Worm (Caenorhabditis elegans) whole organism, L4 larva: ENCODE results near the gene dct-8.

Experiments used
- D1046.2 ChIP-seq: fragments of 200-800 bp; sonication (Bioruptor generic); IDR thresholded peaks from 2 replicates; pipeline ENCODE4 v1.3.6; 2022; ENCODE audit warnings: missing genetic modification characterization, missing compliant biosample characterization
- F26F4.8 ChIP-seq: fragments of 200-800 bp; sonication (Bioruptor generic); conservative IDR thresholded peaks from 2 replicates; pipeline ENCODE4 v1.3.6; 2022; ENCODE audit warnings: missing genetic modification characterization, missing compliant biosample characterization
- Y5F2A.4 ChIP-seq: fragments of 200-800 bp; sonication (Bioruptor generic); optimal IDR thresholded peaks from 2 replicates; lab custom pipeline; 2018; ENCODE audit warnings: mild to moderate bottlenecking, missing genetic modification characterization, missing compliant biosample characterization
- Y75B8A.6 ChIP-seq: fragments of 200-800 bp; sonication (Bioruptor generic); IDR thresholded peaks from 2 replicates; pipeline ENCODE4 v1.3.6; 2022; ENCODE audit warnings: missing genetic modification reagents, missing genetic modification characterization, missing compliant biosample characterization
- ZK546.5 ChIP-seq, 2 experiments: sonication (generic microtip); optimal IDR thresholded peaks; 2 replicates each; lab custom pipeline; 2017; ENCODE audit warnings: missing biosample characterization in 2 of 2, missing genetic modification characterization in 2 of 2
- aha-1 ChIP-seq: fragments of 150-350 bp; peaks from one replicate; lab custom pipeline; 2014; ENCODE audit warnings: missing biosample characterization, missing genetic modification characterization
- arid-1 ChIP-seq: fragments of 200-800 bp; sonication (Bioruptor generic); conservative IDR thresholded peaks from 2 replicates; pipeline ENCODE4 v1.3.6; 2022; ENCODE audit warnings: missing genetic modification reagents, missing genetic modification characterization, missing compliant biosample characterization
- attf-4 ChIP-seq: sonication (generic microtip); optimal IDR thresholded peaks from 3 replicates; lab custom pipeline; 2017; ENCODE audit warnings: missing biosample characterization, missing genetic modification characterization
- ceh-20 ChIP-seq: fragments of 200-800 bp; sonication (Bioruptor generic); IDR thresholded peaks from 2 replicates; pipeline ENCODE4 v1.3.6; 2022; ENCODE audit warnings: missing genetic modification reagents, missing genetic modification characterization, missing compliant biosample characterization
- ceh-28 ChIP-seq: fragments of 150-350 bp; optimal IDR thresholded peaks from 2 replicates; lab custom pipeline; 2014; ENCODE audit warnings: missing biosample characterization, missing genetic modification reagents, missing genetic modification characterization
- ceh-44 ChIP-seq: fragments of 200-800 bp; sonication (Bioruptor generic); IDR thresholded peaks from 2 replicates; pipeline ENCODE4 v1.3.6; 2022; ENCODE audit warnings: missing genetic modification reagents, missing genetic modification characterization, missing compliant biosample characterization
- ceh-62 ChIP-seq: sonication (generic microtip); optimal IDR thresholded peaks from 2 replicates; lab custom pipeline; 2017; ENCODE audit warnings: missing biosample characterization, missing genetic modification characterization
- ceh-82 ChIP-seq: sonication (generic microtip); optimal IDR thresholded peaks from 2 replicates; lab custom pipeline; 2017; ENCODE audit warnings: missing biosample characterization, missing genetic modification characterization
- daf-12 ChIP-seq: fragments of 150-350 bp; optimal IDR thresholded peaks from 2 replicates; lab custom pipeline; 2014; ENCODE audit warnings: missing biosample characterization, missing genetic modification reagents, missing genetic modification characterization
- daf-16 ChIP-seq, 3 experiments: sonication (generic microtip); optimal IDR thresholded peaks; 2 replicates each; lab custom pipeline; 2016 to 2017; ENCODE audit warnings: missing genetic modification characterization in 3 of 3, missing genetic modification reagents in 3 of 3, mild to moderate bottlenecking in 2 of 3, missing compliant biosample characterization in 2 of 3, missing biosample characterization in 1 of 3, moderate library complexity in 1 of 3
- dmd-6 ChIP-seq: fragments of 200-800 bp; sonication (Bioruptor generic); IDR thresholded peaks from 2 replicates; pipeline ENCODE4 v1.3.6; 2022; ENCODE audit warnings: missing genetic modification reagents, missing genetic modification characterization, missing compliant biosample characterization
- dmd-8 ChIP-seq: fragments of 200-800 bp; sonication (Bioruptor generic); IDR thresholded peaks from 2 replicates; pipeline ENCODE4 v1.3.6; 2022; ENCODE audit warnings: missing genetic modification characterization, missing compliant biosample characterization
- dve-1 ChIP-seq: sonication (generic microtip); optimal IDR thresholded peaks from 2 replicates; lab custom pipeline; 2017; ENCODE audit warnings: antibody characterized with exemption, mild to moderate bottlenecking, missing genetic modification characterization, missing compliant biosample characterization; ENCODE audit not compliant: insufficient read depth
- egl-27 ChIP-seq: sonication (generic microtip); optimal IDR thresholded peaks from 3 replicates; lab custom pipeline; 2017; ENCODE audit warnings: missing biosample characterization, missing genetic modification reagents, missing genetic modification characterization
- fkh-10 ChIP-seq: fragments of 150-350 bp; optimal IDR thresholded peaks from 2 replicates; lab custom pipeline; 2014; ENCODE audit warnings: missing biosample characterization, missing genetic modification reagents, missing genetic modification characterization
- hif-1 ChIP-seq, 2 experiments: sonication (generic microtip); optimal IDR thresholded peaks; 2 replicates each; lab custom pipeline; 2016 to 2017; ENCODE audit warnings: missing compliant biosample characterization in 2 of 2, missing genetic modification characterization in 2 of 2, missing genetic modification reagents in 2 of 2, missing genotype in 2 of 2, mild to moderate bottlenecking in 1 of 2
- hlh-11 ChIP-seq: fragments of 200-800 bp; sonication (Bioruptor generic); optimal IDR thresholded peaks from 2 replicates; lab custom pipeline; 2018; ENCODE audit warnings: mild to moderate bottlenecking, missing genetic modification characterization, missing compliant biosample characterization
- hlh-30 ChIP-seq: sonication (generic microtip); optimal IDR thresholded peaks from 2 replicates; lab custom pipeline; 2017; ENCODE audit warnings: antibody characterized with exemption, mild to moderate bottlenecking, missing genetic modification characterization, missing compliant biosample characterization; ENCODE audit not compliant: insufficient read depth
- jun-1 ChIP-seq: fragments of 150-350 bp; optimal IDR thresholded peaks from 2 replicates; lab custom pipeline; 2014; ENCODE audit warnings: missing biosample characterization, missing genetic modification reagents, missing genetic modification characterization
- lin-13 ChIP-seq: fragments of 150-350 bp; optimal IDR thresholded peaks from 2 replicates; lab custom pipeline; 2014; ENCODE audit warnings: missing biosample characterization, missing genetic modification reagents, missing genetic modification characterization
- lsy-2 ChIP-seq, 2 experiments: fragments of 150-350 bp in 1 of 2; sonication (generic microtip) in 1 of 2; optimal IDR thresholded peaks; 2 replicates each; lab custom pipeline; 2014 to 2017; ENCODE audit warnings: missing biosample characterization in 2 of 2, missing genetic modification characterization in 2 of 2
- madf-9 ChIP-seq: fragments of 200-800 bp; sonication (Bioruptor generic); conservative IDR thresholded peaks from 2 replicates; pipeline ENCODE4 v1.3.6; 2022; ENCODE audit warnings: missing genetic modification reagents, missing genetic modification characterization, missing compliant biosample characterization
- mdl-1 ChIP-seq, 2 experiments: fragments of 150-350 bp in 1 of 2; sonication (generic microtip) in 1 of 2; optimal IDR thresholded peaks; 2 replicates each; lab custom pipeline; 2014 to 2017; ENCODE audit warnings: missing biosample characterization in 2 of 2, missing genetic modification characterization in 2 of 2
- mdt-29 ChIP-seq: fragments of 200-800 bp; sonication (Bioruptor generic); IDR thresholded peaks from 2 replicates; pipeline ENCODE4 v1.3.6; 2022; ENCODE audit warnings: missing genetic modification reagents, missing genetic modification characterization, missing compliant biosample characterization
- mep-1 ChIP-seq: fragments of 150-350 bp; sonication (generic microtip); optimal IDR thresholded peaks from 3 replicates; lab custom pipeline; 2014; ENCODE audit warnings: missing biosample characterization, missing genetic modification characterization
- mes-2 ChIP-seq: sonication (generic microtip); optimal IDR thresholded peaks from 2 replicates; lab custom pipeline; 2016; ENCODE audit warnings: missing genotype, mild to moderate bottlenecking, missing genetic modification characterization, missing compliant biosample characterization; ENCODE audit not compliant: poor library complexity, severe bottlenecking
- nhr-11 ChIP-seq: fragments of 150-350 bp; optimal IDR thresholded peaks from 2 replicates; lab custom pipeline; 2014; ENCODE audit warnings: missing biosample characterization, missing genetic modification characterization
- nhr-28 ChIP-seq: fragments of 150-350 bp; optimal IDR thresholded peaks from 2 replicates; lab custom pipeline; 2014; ENCODE audit warnings: missing biosample characterization, missing genetic modification characterization
- nhr-41 ChIP-seq: fragments of 200-800 bp; sonication (Bioruptor generic); IDR thresholded peaks from 2 replicates; pipeline ENCODE4 v1.3.6; 2022; ENCODE audit warnings: missing genetic modification reagents, missing genetic modification characterization, missing compliant biosample characterization
- nhr-48 ChIP-seq: sonication (generic microtip); optimal IDR thresholded peaks from 2 replicates; lab custom pipeline; 2016; ENCODE audit warnings: mild to moderate bottlenecking, missing genetic modification characterization, missing compliant biosample characterization
- nhr-6 ChIP-seq: fragments of 150-350 bp; optimal IDR thresholded peaks from 2 replicates; lab custom pipeline; 2014; ENCODE audit warnings: missing biosample characterization, missing genetic modification characterization
- pha-4 ChIP-seq, 2 experiments: fragments of 150-350 bp in 1 of 2; fragments of 200-800 bp in 1 of 2; sonication (Bioruptor generic) in 1 of 2; IDR thresholded peaks in 1 of 2; optimal IDR thresholded peaks in 1 of 2; 2 replicates each; pipeline versions ENCODE4 v1.3.6 to Lab custom; 2014 to 2022; ENCODE audit warnings: missing genetic modification characterization in 2 of 2, missing genetic modification reagents in 2 of 2, missing biosample characterization in 1 of 2, missing compliant biosample characterization in 1 of 2
- php-3 ChIP-seq: fragments of 200-800 bp; sonication (Bioruptor generic); IDR thresholded peaks from 2 replicates; pipeline ENCODE4 v1.3.6; 2022; ENCODE audit warnings: missing genetic modification reagents, missing genetic modification characterization, missing compliant biosample characterization
- pqm-1 ChIP-seq: sonication (generic microtip); optimal IDR thresholded peaks from 2 replicates; lab custom pipeline; 2017; ENCODE audit warnings: missing biosample characterization, missing genetic modification characterization
- rbr-2 ChIP-seq: sonication (generic microtip); optimal IDR thresholded peaks from 2 replicates; lab custom pipeline; 2016; ENCODE audit warnings: missing genotype, missing genetic modification characterization, missing compliant biosample characterization
- set-16 ChIP-seq: fragments of 200-800 bp; sonication (Bioruptor generic); IDR thresholded peaks from 2 replicates; pipeline ENCODE4 v1.3.6; 2022; ENCODE audit warnings: missing genetic modification reagents, missing genetic modification characterization, missing compliant biosample characterization
- skn-1 ChIP-seq: fragments of 150-350 bp; optimal IDR thresholded peaks from 2 replicates; lab custom pipeline; 2014; ENCODE audit warnings: missing biosample characterization, missing genetic modification characterization
- spr-3 ChIP-seq: fragments of 200-800 bp; sonication (Bioruptor generic); optimal IDR thresholded peaks from 2 replicates; lab custom pipeline; 2018; ENCODE audit warnings: mild to moderate bottlenecking, missing genetic modification characterization, missing compliant biosample characterization
- tra-1 ChIP-seq: fragments of 200-800 bp; sonication (Bioruptor generic); IDR thresholded peaks from 2 replicates; pipeline ENCODE4 v1.3.6; 2022; ENCODE audit warnings: missing genetic modification reagents, missing genetic modification characterization, missing compliant biosample characterization
- unc-62 ChIP-seq, 3 experiments: fragments of 150-350 bp in 1 of 3; sonication (generic microtip); optimal IDR thresholded peaks in 2 of 3; peaks in 1 of 3; 1 replicate in 1 of 3; 2 replicates in 2 of 3; lab custom pipeline; 2014 to 2017; ENCODE audit warnings: missing biosample characterization in 3 of 3, missing genetic modification characterization in 3 of 3, missing genetic modification reagents in 3 of 3, missing genotype in 1 of 3
- zip-11 ChIP-seq: fragments of 200-800 bp; sonication (Bioruptor generic); IDR thresholded peaks from 2 replicates; pipeline ENCODE4 v1.3.6; 2022; ENCODE audit warnings: missing genetic modification characterization, missing compliant biosample characterization
- ztf-11 ChIP-seq: fragments of 150-350 bp; optimal IDR thresholded peaks from 2 replicates; lab custom pipeline; 2014; ENCODE audit warnings: missing biosample characterization, missing genetic modification characterization

The dct-8 gene

DNA sequence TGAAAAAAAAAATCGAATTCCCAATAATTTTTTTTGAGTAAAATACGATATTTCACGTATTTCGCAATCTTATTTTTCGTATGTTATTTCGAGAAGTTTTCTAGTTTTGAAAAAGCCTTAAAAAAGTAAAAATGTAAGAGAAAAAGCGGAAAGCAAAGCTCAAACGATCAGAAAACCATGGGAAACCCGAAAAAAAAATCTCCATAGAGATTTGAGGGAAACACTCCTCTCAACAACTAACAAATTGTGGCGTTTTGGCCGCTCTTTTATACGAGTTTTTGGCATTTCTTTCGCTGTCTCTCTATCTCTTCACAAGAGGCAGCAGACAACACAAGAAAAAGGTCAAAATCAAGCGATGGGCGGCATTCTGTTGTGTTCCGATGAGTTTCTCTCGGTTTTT is 20.5 kb upstream of the dct-8 start (continued):
- TF ChIP-seq dmd-8 (GFP tag; lab: Robert Waterston, UW), result no peak
- no peak for TF ChIP-seq attf-4 (tag; lab: Kevin White, UChicago)
- no peak for TF ChIP-seq daf-12 (tag; lab: Kevin White, UChicago)
- no peak for TF ChIP-seq arid-1 (GFP tag; lab: Robert Waterston, UW)
- TF ChIP-seq dmd-6 (GFP tag; lab: Robert Waterston, UW), result peak; percentile 64
- TF ChIP-seq unc-62 (GFP tag; optimal IDR thresholded peaks at IDR 0.05 in 1 of 2; lab: Kevin White, UChicago), result no peak
- no peak for TF ChIP-seq unc-62 (tag; optimal IDR thresholded peaks at IDR 0.05; lab: Kevin White, UChicago)
- TF ChIP-seq tra-1 (GFP tag; lab: Robert Waterston, UW), result no peak
- TF ChIP-seq ceh-28 (tag; lab: Kevin White, UChicago), result no peak
- TF ChIP-seq ZK546.5 (tag; optimal IDR thresholded peaks at IDR 0.05; lab: Kevin White, UChicago), result no peak
- TF ChIP-seq ceh-44 (GFP tag; lab: Robert Waterston, UW), result no peak
- no peak for TF ChIP-seq F26F4.8 (GFP tag; lab: Robert Waterston, UW)
- no peak for TF ChIP-seq rbr-2 (tag; lab: Kevin White, UChicago)
- TF ChIP-seq, all 104 proteins: peak for 18

DNA sequence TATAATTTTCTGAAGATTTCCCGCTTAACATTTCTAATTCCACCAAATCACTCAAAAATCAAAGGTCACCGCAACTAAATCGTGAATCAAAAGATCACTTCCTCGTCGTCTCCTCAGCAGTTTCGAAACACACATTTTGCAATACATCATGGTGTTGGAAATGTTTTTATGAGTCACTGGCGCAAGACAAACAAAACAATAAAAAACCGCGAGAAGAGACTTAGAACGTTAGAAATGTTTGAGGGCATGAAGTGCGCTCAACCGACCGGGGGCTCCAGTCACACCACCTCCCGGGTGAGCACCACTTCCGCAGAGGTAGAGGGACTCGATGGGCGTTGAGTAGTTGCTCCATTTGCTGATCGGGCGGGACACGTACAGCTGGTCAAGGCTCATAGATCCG is 19.6 kb upstream of the dct-8 start:
- TF ChIP-seq mdl-1 (tag; optimal IDR thresholded peaks at IDR 0.05; lab: Kevin White, UChicago) (peak in 1 of 2 experiments; percentile 44), pha-4 (GFP tag; IDR thresholded peaks at IDR 0.05; lab: Robert Waterston, UW) (no peak), pha-4 (tag; optimal IDR thresholded peaks at IDR 0.05; lab: Kevin White, UChicago) (peak; percentile 38), hlh-11 (peak; percentile 73), ceh-62 (tag; lab: Kevin White, UChicago) (no peak), hlh-30 (tag; lab: Kevin White, UChicago) (peak; percentile 73), php-3 (peak; percentile 70), mdt-29 (GFP tag; lab: Robert Waterston, UW) (no peak), nhr-41 (GFP tag; lab: Robert Waterston, UW) (no peak), madf-9 (GFP tag; lab: Robert Waterston, UW) (no peak), lsy-2 (tag; optimal IDR thresholded peaks at IDR 0.05; lab: Kevin White, UChicago) (no peak), zip-11 (GFP tag; lab: Robert Waterston, UW) (no peak), Y75B8A.6 (GFP tag; lab: Robert Waterston, UW) (no peak), hif-1 (tag; optimal IDR thresholded peaks at IDR 0.05; lab: Kevin White, UChicago) (peak in 1 of 2 experiments; percentile 41), ceh-82 (no peak), D1046.2 (no peak), mes-2 (peak; percentile 57), pqm-1 (tag; lab: Kevin White, UChicago) (peak; percentile 24), ZK546.5 (tag; optimal IDR thresholded peaks at IDR 0.05; lab: Kevin White, UChicago) (no peak), ztf-11 (tag; lab: Kevin White, UChicago) (no peak), unc-62 (GFP tag; optimal IDR thresholded peaks at IDR 0.05 in 1 of 2; lab: Kevin White, UChicago) (no peak), unc-62 (tag; optimal IDR thresholded peaks at IDR 0.05; lab: Kevin White, UChicago) (no peak), nhr-11 (no peak), jun-1 (tag; lab: Kevin White, UChicago) (no peak), ceh-20 (GFP tag; lab: Robert Waterston, UW) (0 out of 2 replicates have a peak, but pooled peaks have one; percentile 45), nhr-28 (peak; percentile 7), aha-1 (tag; lab: Kevin White, UChicago) (no peak), fkh-10 (GFP tag; lab: Kevin White, UChicago) (no peak), dve-1 (peak; percentile 70), skn-1 (no peak), set-16 (GFP tag; lab: Robert Waterston, UW) (peak; percentile 57), rbr-2 (tag; lab: Kevin White, UChicago) (peak; percentile 17), dmd-6 (GFP tag; lab: Robert Waterston, UW) (peak; percentile 73), spr-3 (GFP tag; lab: Kevin White, UChicago) (no peak), lin-13 (peak; percentile 42), nhr-6 (peak; percentile 86), daf-16 (GFP tag; optimal IDR thresholded peaks at IDR 0.05; lab: Kevin White, UChicago) (peak in 1 of 2 experiments; percentile 7), daf-16 (tag; optimal IDR thresholded peaks at IDR 0.05; lab: Kevin White, UChicago) (peak; percentile 78), arid-1 (GFP tag; lab: Robert Waterston, UW) (no peak), egl-27 (tag; lab: Kevin White, UChicago) (no peak), nhr-48 (tag; lab: Kevin White, UChicago) (peak; percentile 22), mep-1 (tag; lab: Kevin White, UChicago) (peak; percentile 68), Y5F2A.4 (no peak)
